Worm (Caenorhabditis elegans) whole organism, early embryonic: Measurements from ENCODE around the gene Y51A2D.8.

Experiments
- B0310.2 ChIP-seq: sonication (generic microtip); optimal IDR thresholded peaks from 2 replicates; lab custom pipeline; 2016; ENCODE audit warnings: mild to moderate bottlenecking, missing genetic modification characterization, missing compliant biosample characterization
- F13C5.2 ChIP-seq: sonication (generic microtip); optimal IDR thresholded peaks from 2 replicates; lab custom pipeline; 2017; ENCODE audit warnings: mild to moderate bottlenecking, missing genetic modification characterization, inconsistent platforms, missing compliant biosample characterization
- aly-1 ChIP-seq: sonication (generic microtip); optimal IDR thresholded peaks from 2 replicates; lab custom pipeline; 2016; ENCODE audit warnings: missing genetic modification characterization, missing compliant biosample characterization
- ama-1 ChIP-seq: fragments of 150-350 bp; optimal IDR thresholded peaks from 2 replicates; lab custom pipeline; 2014
- ceh-13 ChIP-seq: fragments of 200-800 bp; sonication (Bioruptor generic); optimal IDR thresholded peaks from 2 replicates; lab custom pipeline; 2018; ENCODE audit warnings: mild to moderate bottlenecking, missing genetic modification characterization, missing compliant biosample characterization
- ceh-36 ChIP-seq: sonication (generic microtip); optimal IDR thresholded peaks from 2 replicates; lab custom pipeline; 2016; ENCODE audit warnings: missing genetic modification characterization, inconsistent platforms, missing compliant biosample characterization
- ets-7 ChIP-seq: sonication (generic microtip); optimal IDR thresholded peaks from 2 replicates; lab custom pipeline; 2016; ENCODE audit warnings: missing genotype, missing genetic modification characterization, missing compliant biosample characterization
- flt-1 ChIP-seq: fragments of 200-800 bp; sonication (Bioruptor generic); IDR thresholded peaks from 2 replicates; pipeline ENCODE4 v1.3.6; 2022; ENCODE audit warnings: missing genetic modification characterization, missing compliant biosample characterization
- hnd-1 ChIP-seq: sonication (generic microtip); optimal IDR thresholded peaks from 2 replicates; lab custom pipeline; 2016; ENCODE audit warnings: missing genetic modification characterization, missing compliant biosample characterization
- scrt-1 ChIP-seq: fragments of 200-800 bp; sonication (Bioruptor generic); IDR thresholded peaks from 2 replicates; pipeline ENCODE4 v1.3.6; 2022; ENCODE audit warnings: missing genetic modification characterization, missing compliant biosample characterization
- sea-1 ChIP-seq: fragments of 200-800 bp; sonication (Bioruptor generic); conservative IDR thresholded peaks from 2 replicates; pipeline ENCODE4 v1.3.6; 2022; ENCODE audit warnings: missing genetic modification characterization, missing compliant biosample characterization
- tbx-11 ChIP-seq: fragments of 200-800 bp; sonication (Bioruptor generic); IDR thresholded peaks from 2 replicates; pipeline ENCODE4 v1.3.6; 2022; ENCODE audit warnings: missing genetic modification characterization, missing compliant biosample characterization
- tra-4 ChIP-seq: sonication (generic microtip); optimal IDR thresholded peaks from 2 replicates; lab custom pipeline; 2017; ENCODE audit warnings: missing genetic modification characterization, missing compliant biosample characterization

DNA sequence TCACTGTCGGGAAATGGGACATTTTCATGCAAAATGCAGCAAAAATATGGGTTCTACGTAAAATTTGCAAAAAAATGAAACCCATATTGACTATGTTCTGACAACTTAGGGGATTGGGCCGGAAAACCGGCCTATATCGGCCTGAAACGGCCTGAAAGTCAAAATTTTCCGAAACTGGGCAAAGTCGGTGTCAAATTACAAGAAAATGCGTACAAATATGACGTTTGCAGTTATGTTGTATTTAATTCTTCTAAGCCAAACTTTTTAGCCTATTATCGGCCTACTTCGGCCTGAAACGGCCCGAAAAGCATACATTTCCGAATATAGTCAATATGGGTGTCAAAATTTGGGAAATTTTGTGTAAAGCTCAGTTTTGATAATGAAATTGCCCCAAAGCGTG is 41.8 kb downstream of the Y51A2D.8 start:
- TF ChIP-seq flt-1 (GFP tag; lab: Robert Waterston, UW) = no peak
- TF ChIP-seq tbx-11 (GFP tag; lab: Robert Waterston, UW) = no peak
- no peak for TF ChIP-seq ama-1 (lab: Kevin White, UChicago)
- no peak for TF ChIP-seq hnd-1
- TF ChIP-seq scrt-1 (GFP tag; lab: Robert Waterston, UW) = no peak
- TF ChIP-seq ceh-36 (tag; lab: Kevin White, UChicago) = no peak
- no peak for TF ChIP-seq ceh-13
- TF ChIP-seq B0310.2 (tag; lab: Kevin White, UChicago) = no peak
- TF ChIP-seq aly-1 = no peak
- TF ChIP-seq sea-1 = no peak
- TF ChIP-seq F13C5.2 (tag; lab: Kevin White, UChicago) = no peak
- no peak for TF ChIP-seq tra-4 (tag; lab: Kevin White, UChicago)
- TF ChIP-seq ets-7 (tag; lab: Kevin White, UChicago) = no peak
